Fruit fly (Drosophila melanogaster): ENCODE measurements around the gene loco.

The loco gene

dm6 chr3R:22666449-22667283, 27.5 kb upstream of the loco start:
- TF ChIP-seq dl (GFP tag; optimal IDR thresholded peaks at IDR 0.05; ENCODE audit: insufficient read depth in 1 of 2, partially characterized antibody in 2 of 2) (peak; percentile 32 to 48), Hnf4 (GFP tag; optimal IDR thresholded peaks at IDR 0.05) (no peak), pan (optimal IDR thresholded peaks at IDR 0.05) (no peak), N (GFP tag; optimal IDR thresholded peaks at IDR 0.05) (peak; percentile 47), dmrt93B (GFP tag; optimal IDR thresholded peaks at IDR 0.05) (no peak), Hr83 (GFP tag; optimal IDR thresholded peaks at IDR 0.05; ENCODE audit: poor library complexity, severe bottlenecking) (peak; percentile 14), Dif (GFP tag; optimal IDR thresholded peaks at IDR 0.05; ENCODE audit: partially characterized antibody) (peak; percentile 19), Sp1 (GFP tag; optimal IDR thresholded peaks at IDR 0.05) (peak; percentile 21), psq (GFP tag; optimal IDR thresholded peaks at IDR 0.05) (peak; percentile 35)

DNA sequence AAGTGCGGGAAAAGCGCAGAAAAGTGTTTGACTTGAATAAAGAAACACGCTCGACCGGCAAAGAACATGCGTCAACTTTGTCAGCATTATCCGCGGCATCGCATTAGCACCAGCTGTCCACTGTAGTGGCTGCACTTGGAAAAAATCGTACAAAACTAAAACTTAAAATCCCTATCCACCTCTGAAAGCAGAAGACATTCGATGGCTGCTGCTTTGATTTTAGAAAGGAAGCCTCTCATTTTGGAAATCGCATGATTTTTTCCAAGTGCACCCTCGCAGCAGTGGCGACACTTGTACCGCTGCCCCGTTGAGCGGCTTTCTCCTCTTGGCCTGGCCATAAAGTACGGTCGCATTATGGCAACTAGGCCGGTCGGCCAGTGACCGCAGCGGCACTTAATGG, 25.1 kb upstream of the loco start:
- no peak for TF ChIP-seq Hnf4 (GFP tag; optimal IDR thresholded peaks at IDR 0.05)

DNA sequence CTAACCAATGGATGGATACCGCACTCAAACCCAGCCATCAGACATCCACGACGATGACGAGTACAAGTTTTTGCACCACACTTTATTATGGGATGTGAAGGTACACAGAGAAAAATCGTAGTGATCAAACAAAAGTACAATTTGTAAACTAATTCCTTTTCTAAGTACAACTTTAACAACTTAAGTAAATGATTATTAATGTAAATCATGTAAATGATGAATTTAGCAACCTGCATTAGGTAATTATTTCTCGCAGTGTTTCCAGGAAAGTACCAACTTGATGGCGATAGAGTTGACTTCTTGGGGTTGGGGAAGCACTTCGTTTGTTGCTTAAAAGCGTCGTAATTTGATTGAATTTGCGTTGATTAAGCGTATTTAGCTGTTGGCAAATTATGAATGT, 23.9 kb upstream of the loco start:
- TF ChIP-seq sv (GFP tag; optimal IDR thresholded peaks at IDR 0.05) (peak; percentile 60), tai (GFP tag; optimal IDR thresholded peaks at IDR 0.05) (peak; percentile 22), ey (GFP tag; optimal IDR thresholded peaks at IDR 0.05) (peak; percentile 45), N (GFP tag; optimal IDR thresholded peaks at IDR 0.05) (no peak), Vsx2 (GFP tag; optimal IDR thresholded peaks at IDR 0.05; ENCODE audit: partially characterized antibody) (no peak), br (GFP tag; optimal IDR thresholded peaks at IDR 0.05) (no peak), psq (GFP tag; optimal IDR thresholded peaks at IDR 0.05) (peak; percentile 18)

- TF ChIP-seq jim (GFP tag; optimal IDR thresholded peaks at IDR 0.05) (no peak), CG9705 (GFP tag; optimal IDR thresholded peaks at IDR 0.05) (no peak), psq (GFP tag; optimal IDR thresholded peaks at IDR 0.05) (no peak)
Observed at dm6 chr3R:22649859-22650258, 10.7 kb upstream of the loco start.

DNA sequence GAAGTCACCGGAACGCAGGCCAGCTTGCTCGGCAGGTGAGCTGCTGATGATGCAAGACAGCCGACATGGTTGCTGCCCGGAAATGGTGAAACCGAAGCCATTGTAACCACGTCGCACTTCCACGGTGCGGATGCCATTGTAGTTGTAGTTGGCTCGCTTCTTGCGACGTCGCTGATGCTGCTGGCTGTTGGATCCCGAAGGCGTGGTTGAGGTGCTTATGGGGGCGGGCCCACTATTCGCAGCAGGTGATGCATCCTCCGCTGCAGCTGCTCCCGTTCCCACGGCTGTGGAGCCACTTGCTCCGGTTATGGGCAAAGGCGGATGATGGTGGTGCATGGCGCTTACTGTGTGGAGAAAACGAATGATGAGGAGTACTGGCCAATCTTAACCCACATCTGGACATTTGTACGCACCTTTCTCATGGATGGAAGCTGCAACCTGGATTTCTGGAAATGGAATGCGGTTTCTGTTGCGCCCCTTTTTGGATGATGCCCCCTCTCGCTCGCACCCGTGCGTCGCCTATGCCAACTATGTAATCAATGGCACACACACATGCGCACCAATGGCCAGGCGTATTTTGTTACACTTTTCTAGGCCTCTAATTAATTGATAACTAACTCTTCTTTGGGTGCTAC, 466 bp downstream of the loco start:
- TF ChIP-seq ey (GFP tag; optimal IDR thresholded peaks at IDR 0.05), result no peak
- no peak for TF ChIP-seq usp (GFP tag; optimal IDR thresholded peaks at IDR 0.05)
- TF ChIP-seq rgr (GFP tag; optimal IDR thresholded peaks at IDR 0.05), result no peak
- TF ChIP-seq fru (GFP tag; optimal IDR thresholded peaks at IDR 0.05), result no peak
- TF ChIP-seq Hr78 (GFP tag; optimal IDR thresholded peaks at IDR 0.05), result no peak
- TF ChIP-seq sv (GFP tag; optimal IDR thresholded peaks at IDR 0.05), result no peak
- TF ChIP-seq Abd-B (GFP tag; optimal IDR thresholded peaks at IDR 0.05), result no peak
- TF ChIP-seq Hnf4 (GFP tag; optimal IDR thresholded peaks at IDR 0.05), result no peak
- TF ChIP-seq sage (GFP tag; optimal IDR thresholded peaks at IDR 0.05), result no peak
- no peak for TF ChIP-seq woc (GFP tag; optimal IDR thresholded peaks at IDR 0.05)
- TF ChIP-seq psq (GFP tag; optimal IDR thresholded peaks at IDR 0.05), result no peak
- TF ChIP-seq jim (GFP tag; optimal IDR thresholded peaks at IDR 0.05), result no peak
- no peak for TF ChIP-seq Hr83 (GFP tag; optimal IDR thresholded peaks at IDR 0.05; ENCODE audit: poor library complexity, severe bottlenecking)
- no peak for TF ChIP-seq Dfd (GFP tag; optimal IDR thresholded peaks at IDR 0.05)
- TF ChIP-seq br (GFP tag; optimal IDR thresholded peaks at IDR 0.05), result no peak
- TF ChIP-seq CG32264 (GFP tag; optimal IDR thresholded peaks at IDR 0.05), result no peak
- no peak for TF ChIP-seq brk (GFP tag; optimal IDR thresholded peaks at IDR 0.05)
- TF ChIP-seq N (GFP tag; optimal IDR thresholded peaks at IDR 0.05), result no peak
- TF ChIP-seq Sp1 (GFP tag; optimal IDR thresholded peaks at IDR 0.05), result no peak
- no peak for TF ChIP-seq foxo (GFP tag; optimal IDR thresholded peaks at IDR 0.05)

DNA sequence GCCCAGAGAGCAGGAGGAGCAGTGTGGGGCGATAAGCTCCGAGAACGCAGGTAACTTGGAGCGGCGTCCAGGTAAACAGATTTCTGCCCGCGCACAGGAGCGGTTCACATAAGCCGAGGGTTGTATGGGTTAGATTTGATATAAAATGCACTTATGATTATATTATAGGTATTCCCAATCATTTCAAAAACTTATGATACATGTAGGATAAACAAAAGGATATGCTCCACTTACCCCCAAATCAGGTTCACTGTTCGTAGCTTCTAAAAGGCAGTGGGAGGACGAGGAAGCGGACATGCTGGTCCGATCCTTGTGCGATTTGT, 2.7 kb downstream of the loco start:
- TF ChIP-seq N (GFP tag; optimal IDR thresholded peaks at IDR 0.05) (no peak), Dif (GFP tag; optimal IDR thresholded peaks at IDR 0.05; ENCODE audit: partially characterized antibody) (peak; percentile 85), HLH106 (tag; optimal IDR thresholded peaks at IDR 0.05) (peak; percentile 16), Rel (GFP tag; optimal IDR thresholded peaks at IDR 0.05) (no peak), Rel (tag; optimal IDR thresholded peaks at IDR 0.05) (no peak), dl (GFP tag; optimal IDR thresholded peaks at IDR 0.05; ENCODE audit: insufficient read depth in 1 of 2, partially characterized antibody in 2 of 2) (peak in 1 of 2 experiments; percentile 63), h (GFP tag; optimal IDR thresholded peaks at IDR 0.05) (peak; percentile 27)

All from whole organism, wandering third instar larva.